Worm (Caenorhabditis elegans): ENCODE data around the gene F52H3.11.

ce11 chrII:10067817-10068216, 22.9 kb upstream of the F52H3.11 start, which contains the start of gene die-1:
- TF ChIP-seq lin-39 (tag; optimal IDR thresholded peaks at IDR 0.05) (no peak), pqm-1 (tag; optimal IDR thresholded peaks at IDR 0.05) (no peak), ceh-88 (GFP tag; IDR thresholded peaks at IDR 0.05) (no peak), rnt-1 (tag; optimal IDR thresholded peaks at IDR 0.05) (no peak)

All from whole organism, L1 larva.